Fruit fly (Drosophila melanogaster) whole organism, embryonic: Measurements from ENCODE around the gene wisp.

Experiments used
- BEAF-32 ChIP-seq: fragments of 200-800 bp; sonication (Bioruptor generic); optimal IDR thresholded peaks from 3 replicates; lab custom pipeline; 2017; ENCODE audit warnings: missing biosample characterization, missing genetic modification characterization, mild to moderate bottlenecking, moderate library complexity, missing genetic modification reagents
- CG10147 ChIP-seq: fragments of 200-800 bp; sonication (Bioruptor generic); optimal IDR thresholded peaks from 2 replicates; lab custom pipeline; 2019; ENCODE audit warnings: missing biosample characterization, mild to moderate bottlenecking, missing genetic modification characterization, moderate library complexity
- CG11456 ChIP-seq: fragments of 200-800 bp; sonication (Bioruptor generic); IDR thresholded peaks from 3 replicates; pipeline ENCODE4 v1.3.6; 2022; ENCODE audit warnings: missing biosample characterization, missing genetic modification characterization
- CG11696 ChIP-seq: fragments of 200-800 bp; sonication (Bioruptor generic); IDR thresholded peaks from 2 replicates; pipeline ENCODE4 v1.3.6; 2022; ENCODE audit warnings: missing biosample characterization, missing genetic modification characterization
- CG13775 ChIP-seq: fragments of 200-800 bp; sonication (Bioruptor generic); optimal IDR thresholded peaks from 3 replicates; lab custom pipeline; 2017; ENCODE audit warnings: missing biosample characterization, mild to moderate bottlenecking, missing genetic modification characterization
- CG16813 ChIP-seq: fragments of 200-800 bp; sonication (Bioruptor generic); IDR thresholded peaks from 3 replicates; pipeline ENCODE4 v1.3.6; 2022; ENCODE audit warnings: missing biosample characterization, missing genetic modification characterization; ENCODE audit not compliant: partially characterized antibody
- CG17829 ChIP-seq: fragments of 200-800 bp; optimal IDR thresholded peaks from 2 replicates; lab custom pipeline; 2019; ENCODE audit warnings: missing biosample characterization, mild to moderate bottlenecking, missing genetic modification characterization, moderate library complexity
- CG18764 ChIP-seq: fragments of 200-800 bp; sonication (Bioruptor generic); optimal IDR thresholded peaks from 3 replicates; lab custom pipeline; 2016; ENCODE audit warnings: missing biosample characterization, missing genetic modification characterization
- CG2116 ChIP-seq: fragments of 200-800 bp; sonication (Bioruptor generic); optimal IDR thresholded peaks from 3 replicates; lab custom pipeline; 2018; ENCODE audit warnings: missing biosample characterization, mild to moderate bottlenecking, missing genetic modification characterization
- CG31224 ChIP-seq: fragments of 200-800 bp; sonication (Bioruptor generic); IDR thresholded peaks from 2 replicates; pipeline ENCODE4 v1.3.6; 2022; ENCODE audit warnings: missing biosample characterization, missing genetic modification characterization
- CG6813 ChIP-seq: fragments of 200-800 bp; sonication (Bioruptor generic); optimal IDR thresholded peaks from 2 replicates; lab custom pipeline; 2017; ENCODE audit warnings: missing biosample characterization, missing genetic modification characterization, mild to moderate bottlenecking, moderate library complexity, missing genetic modification reagents
- CG7745 ChIP-seq: fragments of 200-800 bp; sonication (Bioruptor generic); optimal IDR thresholded peaks from 2 replicates; lab custom pipeline; 2018; ENCODE audit warnings: missing biosample characterization, mild to moderate bottlenecking, missing genetic modification characterization, moderate library complexity
- CG7987 ChIP-seq: fragments of 200-800 bp; sonication (Bioruptor generic); optimal IDR thresholded peaks from 2 replicates; lab custom pipeline; 2018; ENCODE audit warnings: missing biosample characterization, mild to moderate bottlenecking, missing genetic modification characterization, moderate library complexity
- CG8388 ChIP-seq: fragments of 200-800 bp; sonication (Bioruptor generic); optimal IDR thresholded peaks from 2 replicates; lab custom pipeline; 2019; ENCODE audit warnings: missing biosample characterization, mild to moderate bottlenecking, missing genetic modification characterization, moderate library complexity
- CG8924 ChIP-seq: fragments of 200-800 bp; optimal IDR thresholded peaks from 3 replicates; lab custom pipeline; 2019; ENCODE audit warnings: missing biosample characterization, mild to moderate bottlenecking, missing genetic modification characterization, moderate library complexity
- CG9609 ChIP-seq: fragments of 200-800 bp; sonication (Bioruptor generic); optimal IDR thresholded peaks from 3 replicates; lab custom pipeline; 2016; ENCODE audit warnings: missing biosample characterization, missing genetic modification characterization
- CG9876 ChIP-seq: fragments of 200-800 bp; sonication (Bioruptor generic); optimal IDR thresholded peaks from 2 replicates; lab custom pipeline; 2016; ENCODE audit warnings: missing biosample characterization, missing genetic modification characterization
- CoRest ChIP-seq: fragments of 200-800 bp; sonication (Bioruptor generic); optimal IDR thresholded peaks from 3 replicates; lab custom pipeline; 2018; ENCODE audit warnings: missing biosample characterization, mild to moderate bottlenecking, missing genetic modification characterization, moderate library complexity
- Dad ChIP-seq: fragments of 200-800 bp; sonication (Bioruptor generic); optimal IDR thresholded peaks from 3 replicates; lab custom pipeline; 2016; ENCODE audit warnings: missing biosample characterization, missing genetic modification characterization
- Dek ChIP-seq: fragments of 200-800 bp; sonication (Bioruptor generic); optimal IDR thresholded peaks from 3 replicates; lab custom pipeline; 2019; ENCODE audit warnings: missing biosample characterization, mild to moderate bottlenecking, missing genetic modification characterization, moderate library complexity
- Ets65A ChIP-seq: fragments of 200-800 bp; sonication (Bioruptor generic); peaks from one replicate; lab custom pipeline; 2016; ENCODE audit warnings: missing biosample characterization, missing genetic modification characterization
- GATAe ChIP-seq: fragments of 200-800 bp; sonication (Bioruptor generic); conservative IDR thresholded peaks from 2 replicates; pipeline ENCODE4 v1.3.6; 2022; ENCODE audit warnings: missing biosample characterization, missing genetic modification characterization
- H2.0 ChIP-seq: fragments of 200-800 bp; sonication (Bioruptor generic); IDR thresholded peaks from 2 replicates; pipeline ENCODE4 v1.3.6; 2022; ENCODE audit warnings: missing biosample characterization, missing genetic modification characterization
- HmgZ ChIP-seq: fragments of 200-800 bp; sonication (Bioruptor generic); optimal IDR thresholded peaks from 2 replicates; lab custom pipeline; 2018; ENCODE audit warnings: missing biosample characterization, mild to moderate bottlenecking, missing genetic modification characterization
- Hsf ChIP-seq: fragments of 200-800 bp; sonication (Bioruptor generic); optimal IDR thresholded peaks from 3 replicates; lab custom pipeline; 2016; ENCODE audit warnings: missing biosample characterization, missing genetic modification characterization
- Mad ChIP-seq: fragments of 200-800 bp; sonication (Bioruptor generic); optimal IDR thresholded peaks from 2 replicates; lab custom pipeline; 2016; ENCODE audit warnings: missing biosample characterization, missing genetic modification characterization
- Nf-YA ChIP-seq: fragments of 200-800 bp; sonication (Bioruptor generic); IDR thresholded peaks from 2 replicates; pipeline ENCODE4 v1.3.6; 2022; ENCODE audit warnings: missing biosample characterization, missing genetic modification characterization
- Oli ChIP-seq: fragments of 200-800 bp; sonication (Bioruptor generic); optimal IDR thresholded peaks from 2 replicates; lab custom pipeline; 2018; ENCODE audit warnings: missing biosample characterization, mild to moderate bottlenecking, missing genetic modification characterization, moderate library complexity
- Optix ChIP-seq: fragments of 200-800 bp; sonication (Bioruptor generic); IDR thresholded peaks from 3 replicates; pipeline ENCODE4 v1.3.6; 2022; ENCODE audit warnings: missing biosample characterization, missing genetic modification characterization
- PHDP ChIP-seq: fragments of 200-800 bp; sonication (Bioruptor generic); optimal IDR thresholded peaks from 3 replicates; lab custom pipeline; 2018; ENCODE audit warnings: missing biosample characterization, mild to moderate bottlenecking, missing genetic modification characterization, moderate library complexity
- Sox100B ChIP-seq: fragments of 200-800 bp; sonication (Bioruptor generic); optimal IDR thresholded peaks from 3 replicates; lab custom pipeline; 2018; ENCODE audit warnings: missing biosample characterization, mild to moderate bottlenecking, missing genetic modification characterization
- dan ChIP-seq: fragments of 200-800 bp; sonication (Bioruptor generic); IDR thresholded peaks from 2 replicates; pipeline ENCODE4 v1.3.6; 2022; ENCODE audit warnings: missing biosample characterization, missing genetic modification characterization
- emc ChIP-seq: fragments of 200-800 bp; sonication (Bioruptor generic); optimal IDR thresholded peaks from 2 replicates; lab custom pipeline; 2016; ENCODE audit warnings: missing biosample characterization, missing genetic modification characterization
- jumu ChIP-seq: fragments of 200-800 bp; sonication (Bioruptor generic); optimal IDR thresholded peaks from 3 replicates; lab custom pipeline; 2016; ENCODE audit warnings: missing biosample characterization, missing genetic modification characterization
- lilli ChIP-seq: fragments of 200-800 bp; sonication (Bioruptor generic); optimal IDR thresholded peaks from 3 replicates; lab custom pipeline; 2016; ENCODE audit warnings: missing biosample characterization, missing genetic modification characterization
- lola ChIP-seq, 3 experiments: fragments of >200 bp in 2 of 3; fragments of 200-800 bp in 1 of 3; sonication (Bioruptor generic) in 1 of 3; optimal IDR thresholded peaks; 2 replicates each; lab custom pipeline; 2017 to 2019; ENCODE audit warnings: missing biosample characterization in 3 of 3, missing genetic modification characterization in 3 of 3, mild to moderate bottlenecking in 1 of 3, moderate library complexity in 1 of 3
- mam ChIP-seq: fragments of 200-800 bp; sonication (Bioruptor generic); optimal IDR thresholded peaks from 3 replicates; lab custom pipeline; 2016; ENCODE audit warnings: missing biosample characterization, missing genetic modification characterization
- nau ChIP-seq: fragments of 200-800 bp; sonication (Bioruptor generic); optimal IDR thresholded peaks from 3 replicates; lab custom pipeline; 2017; ENCODE audit warnings: missing biosample characterization, mild to moderate bottlenecking, missing genetic modification characterization, missing genetic modification reagents
- nom ChIP-seq: fragments of 200-800 bp; sonication (Bioruptor generic); optimal IDR thresholded peaks from 2 replicates; lab custom pipeline; 2017; ENCODE audit warnings: missing biosample characterization, missing genetic modification characterization, mild to moderate bottlenecking, moderate library complexity, missing genetic modification reagents
- pum ChIP-seq: fragments of 200-800 bp; sonication (Bioruptor generic); optimal IDR thresholded peaks from 2 replicates; lab custom pipeline; 2016; ENCODE audit warnings: missing biosample characterization, missing genetic modification characterization
- ro ChIP-seq: fragments of 200-800 bp; sonication (Bioruptor generic); IDR thresholded peaks from 2 replicates; pipeline ENCODE4 v1.3.6; 2022; ENCODE audit warnings: missing biosample characterization, missing genetic modification characterization
- row ChIP-seq: fragments of 200-800 bp; sonication (Bioruptor generic); IDR thresholded peaks from 3 replicates; pipeline ENCODE4 v1.3.6; 2022; ENCODE audit warnings: missing biosample characterization, missing genetic modification characterization
- sens ChIP-seq: fragments of 200-800 bp; sonication (Bioruptor generic); peaks from one replicate; lab custom pipeline; 2016; ENCODE audit warnings: missing biosample characterization, missing genetic modification characterization
- ssp ChIP-seq: fragments of 200-800 bp; sonication (Bioruptor generic); IDR thresholded peaks from 2 replicates; pipeline ENCODE4 v1.3.6; 2022; ENCODE audit warnings: missing biosample characterization, missing genetic modification characterization
- toy ChIP-seq: fragments of 200-800 bp; sonication (Bioruptor generic); IDR thresholded peaks from 2 replicates; pipeline ENCODE4 v1.3.6; 2022; ENCODE audit warnings: missing biosample characterization, missing genetic modification characterization
- trem ChIP-seq: fragments of 200-800 bp; optimal IDR thresholded peaks from 3 replicates; lab custom pipeline; 2019; ENCODE audit warnings: missing biosample characterization, mild to moderate bottlenecking, missing genetic modification characterization, moderate library complexity
- tup ChIP-seq: fragments of 200-800 bp; sonication (Bioruptor generic); optimal IDR thresholded peaks from 2 replicates; lab custom pipeline; 2016; ENCODE audit warnings: missing biosample characterization, mild to moderate bottlenecking, missing genetic modification characterization, moderate library complexity
- wdn ChIP-seq: fragments of 200-800 bp; sonication (Bioruptor generic); IDR thresholded peaks from 2 replicates; pipeline ENCODE4 v1.3.6; 2022; ENCODE audit warnings: missing biosample characterization, missing genetic modification characterization
- zen ChIP-seq: fragments of 200-800 bp; sonication (Bioruptor generic); optimal IDR thresholded peaks from 3 replicates; lab custom pipeline; 2018; ENCODE audit warnings: missing biosample characterization, mild to moderate bottlenecking, missing genetic modification characterization, moderate library complexity
- zen2 ChIP-seq: fragments of 200-800 bp; sonication (Bioruptor generic); IDR thresholded peaks from 3 replicates; pipeline ENCODE4 v1.3.6; 2022; ENCODE audit warnings: missing biosample characterization, missing genetic modification characterization; ENCODE audit not compliant: partially characterized antibody

Gene wisp

DNA sequence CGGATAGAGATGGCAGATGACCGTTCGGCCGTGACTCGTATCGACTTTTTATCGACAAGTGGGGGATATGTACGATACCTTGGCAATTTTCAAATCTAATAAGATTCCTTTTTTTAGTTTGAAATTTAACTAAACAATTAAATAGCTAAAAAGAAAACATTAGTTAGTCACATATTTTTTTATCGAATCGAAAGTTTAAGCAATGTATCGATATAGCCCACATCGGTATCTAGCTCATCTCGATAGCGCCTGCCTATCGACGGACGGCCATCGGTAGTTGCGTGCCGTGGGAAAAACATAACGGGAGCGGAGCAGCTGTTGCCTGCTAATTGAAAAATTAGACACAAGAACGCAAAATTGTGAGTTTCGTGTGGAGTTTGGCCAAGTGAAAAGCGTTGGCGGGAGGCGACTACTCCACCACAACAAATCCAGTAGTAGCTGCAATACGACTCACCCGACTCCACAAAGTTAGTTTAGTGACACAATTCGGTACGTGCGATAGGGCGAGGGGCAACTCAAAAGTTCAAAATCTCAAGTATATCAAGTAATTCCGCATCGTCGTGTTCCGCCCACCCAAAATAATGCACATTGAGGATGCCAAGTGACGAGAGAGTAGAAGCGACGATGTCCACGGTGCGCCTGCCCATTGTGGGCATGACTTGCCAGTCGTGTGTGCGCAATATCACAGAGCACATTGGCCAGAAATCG is 38.8 kb upstream of the wisp start, which contains the start of the genes CG10347 and ATP7 (continued):
- peak; percentile 66 for TF ChIP-seq row
- no peak for TF ChIP-seq CG10147 (GFP tag; lab: Kevin White, UChicago)
- no peak for TF ChIP-seq zen (tag; lab: Kevin White, UChicago)
- no peak for TF ChIP-seq Sox100B (GFP tag; lab: Kevin White, UChicago)
- TF ChIP-seq HmgZ (tag; lab: Kevin White, UChicago) = peak; percentile 60
- TF ChIP-seq lola (GFP tag; optimal IDR thresholded peaks at IDR 0.05; lab: Kevin White, UChicago) = peak in 1 of 3 experiments; percentile 5
- TF ChIP-seq toy (GFP tag; lab: Robert Waterston, UW) = no peak
- TF ChIP-seq CG16813 (GFP tag; lab: Robert Waterston, UW) = peak; percentile 90
- TF ChIP-seq nom (GFP tag; lab: Kevin White, UChicago) = peak; percentile 47
- TF ChIP-seq CG7987 (GFP tag; lab: Kevin White, UChicago) = no peak
- no peak for TF ChIP-seq ro (GFP tag; lab: Robert Waterston, UW)
- peak; percentile 41 for TF ChIP-seq CG8924 (tag; lab: Kevin White, UChicago)
- no peak for TF ChIP-seq CG11696 (GFP tag; lab: Robert Waterston, UW)
- no peak for TF ChIP-seq dan (GFP tag; lab: Robert Waterston, UW)
- no peak for TF ChIP-seq pum (GFP tag; lab: Kevin White, UChicago)
- TF ChIP-seq CG6813 (GFP tag; lab: Kevin White, UChicago) = no peak
- no peak for TF ChIP-seq GATAe (GFP tag; lab: Robert Waterston, UW)
- TF ChIP-seq CG8388 (GFP tag; lab: Kevin White, UChicago) = no peak
- peak; percentile 83 for TF ChIP-seq CG2116 (GFP tag; lab: Kevin White, UChicago)
- peak; percentile 39 for TF ChIP-seq Hsf (GFP tag; lab: Kevin White, UChicago)
- TF ChIP-seq CG7745 (tag; lab: Kevin White, UChicago) = no peak
- TF ChIP-seq Mad (GFP tag; lab: Kevin White, UChicago) = peak; percentile 10
- no peak for TF ChIP-seq Dad
- TF ChIP-seq zen2 (GFP tag; lab: Robert Waterston, UW) = peak; percentile 78
- TF ChIP-seq ssp = no peak
- TF ChIP-seq BEAF-32 (GFP tag; lab: Kevin White, UChicago) = peak; percentile 93
- TF ChIP-seq CG31224 (GFP tag; lab: Robert Waterston, UW) = no peak
- TF ChIP-seq sens (GFP tag; lab: Kevin White, UChicago) = peak; percentile 90
- TF ChIP-seq jumu (GFP tag; lab: Kevin White, UChicago) = peak; percentile 44
- peak; percentile 40 for TF ChIP-seq trem (tag; lab: Kevin White, UChicago)
- TF ChIP-seq Oli (tag; lab: Kevin White, UChicago) = no peak
- TF ChIP-seq emc (GFP tag; lab: Kevin White, UChicago) = no peak
- TF ChIP-seq CG9876 (GFP tag; lab: Kevin White, UChicago) = no peak
- TF ChIP-seq H2.0 (GFP tag; lab: Robert Waterston, UW) = no peak
- TF ChIP-seq Ets65A (GFP tag; lab: Kevin White, UChicago) = peak; percentile 80
- TF ChIP-seq CG9609 = no peak
- TF ChIP-seq CG11456 (GFP tag; lab: Robert Waterston, UW) = no peak
- TF ChIP-seq CG17829 (tag; lab: Kevin White, UChicago) = peak; percentile 41
- TF ChIP-seq Optix (GFP tag; lab: Robert Waterston, UW) = no peak
- TF ChIP-seq Dek (tag; lab: Kevin White, UChicago) = no peak
- peak; percentile 5 for TF ChIP-seq nau (GFP tag; lab: Kevin White, UChicago)
- TF ChIP-seq PHDP (tag; lab: Kevin White, UChicago) = peak; percentile 4
- TF ChIP-seq CoRest = peak; percentile 18
- no peak for TF ChIP-seq CG18764
- TF ChIP-seq tup (GFP tag; lab: Kevin White, UChicago) = no peak
- TF ChIP-seq Nf-YA (GFP tag; lab: Robert Waterston, UW) = no peak
- TF ChIP-seq CG13775 (GFP tag; lab: Kevin White, UChicago) = peak; percentile 26
- TF ChIP-seq wdn (GFP tag; lab: Robert Waterston, UW) = no peak
- peak; percentile 36 for TF ChIP-seq mam
- TF ChIP-seq lilli (GFP tag; lab: Kevin White, UChicago) = peak; percentile 55
